Worm (Caenorhabditis elegans): ENCODE measurements around the gene ZK666.14.

- TF ChIP-seq R02D3.7 (tag; optimal IDR thresholded peaks at IDR 0.05), result no peak
- TF ChIP-seq ztf-4 (tag; optimal IDR thresholded peaks at IDR 0.05), result no peak
- TF ChIP-seq unc-62 (GFP tag; optimal IDR thresholded peaks at IDR 0.05), result no peak
- TF ChIP-seq nhr-11 (tag; optimal IDR thresholded peaks at IDR 0.05), result no peak
- no peak for TF ChIP-seq ceh-82 (tag; optimal IDR thresholded peaks at IDR 0.05)
- no peak for TF ChIP-seq nhr-76 (tag; optimal IDR thresholded peaks at IDR 0.05)
- TF ChIP-seq zag-1 (tag; optimal IDR thresholded peaks at IDR 0.05), result no peak
These were observed 47.8 kb upstream of the ZK666.14 start for ce11 chrII:10446814-10447213.

Measured in whole organism, L3 larva.